Worm (Caenorhabditis elegans) whole organism, mixed stage, embryonic: ENCODE results near the gene fbxa-13.

Experiments
- M03D4.4 ChIP-seq: sonication (generic microtip); optimal IDR thresholded peaks from 2 replicates; lab custom pipeline; 2017; ENCODE audit warnings: mild to moderate bottlenecking, missing genetic modification characterization, missing compliant biosample characterization
- bed-3 ChIP-seq: fragments of 200-800 bp; sonication (Bioruptor generic); optimal IDR thresholded peaks from 3 replicates; lab custom pipeline; 2018; ENCODE audit warnings: mild to moderate bottlenecking, missing genetic modification characterization, moderate library complexity, missing compliant biosample characterization
- blmp-1 ChIP-seq: fragments of 150-350 bp; optimal IDR thresholded peaks from 2 replicates; lab custom pipeline; 2014; ENCODE audit warnings: missing biosample characterization, missing genetic modification characterization
- ceh-83 ChIP-seq: fragments of 200-800 bp; sonication (Bioruptor generic); optimal IDR thresholded peaks from 2 replicates; lab custom pipeline; 2018; ENCODE audit warnings: mild to moderate bottlenecking, missing genetic modification characterization, missing compliant biosample characterization
- ces-1 ChIP-seq: fragments of 150-350 bp; optimal IDR thresholded peaks from 2 replicates; lab custom pipeline; 2014; ENCODE audit warnings: missing biosample characterization, missing genetic modification reagents, missing genetic modification characterization
- drap-1 ChIP-seq: fragments of 200-800 bp; sonication (Bioruptor generic); optimal IDR thresholded peaks from 3 replicates; lab custom pipeline; 2018; ENCODE audit warnings: mild to moderate bottlenecking, missing genetic modification characterization, missing compliant biosample characterization
- elt-1 ChIP-seq: sonication (generic microtip); optimal IDR thresholded peaks from 2 replicates; lab custom pipeline; 2017; ENCODE audit warnings: missing genetic modification characterization, mild to moderate bottlenecking, missing compliant biosample characterization, antibody characterized with exemption, moderate library complexity, borderline replicate concordance; ENCODE audit not compliant: insufficient read depth
- flh-1 ChIP-seq: fragments of 200-800 bp; sonication (Bioruptor generic); optimal IDR thresholded peaks from 2 replicates; lab custom pipeline; 2018; ENCODE audit warnings: mild to moderate bottlenecking, missing genetic modification characterization, moderate library complexity, missing compliant biosample characterization
- ham-2 ChIP-seq: fragments of 200-800 bp; sonication (Bioruptor generic); optimal IDR thresholded peaks from 2 replicates; lab custom pipeline; 2018; ENCODE audit warnings: mild to moderate bottlenecking, missing genetic modification characterization, missing compliant biosample characterization
- lin-13 ChIP-seq: fragments of 150-350 bp; optimal IDR thresholded peaks from 2 replicates; lab custom pipeline; 2014; ENCODE audit warnings: missing biosample characterization, missing genetic modification characterization
- lin-32 ChIP-seq: fragments of 200-800 bp; sonication (Bioruptor generic); optimal IDR thresholded peaks from 2 replicates; lab custom pipeline; 2018; ENCODE audit warnings: mild to moderate bottlenecking, missing genetic modification characterization, missing compliant biosample characterization
- mab-5 ChIP-seq: fragments of 150-350 bp; optimal IDR thresholded peaks from 2 replicates; lab custom pipeline; 2014; ENCODE audit warnings: missing biosample characterization, missing genetic modification characterization
- mls-2 ChIP-seq: sonication (generic microtip); optimal IDR thresholded peaks from 2 replicates; lab custom pipeline; 2016; ENCODE audit warnings: mild to moderate bottlenecking, missing genetic modification characterization, moderate library complexity, missing compliant biosample characterization
- nhr-12 ChIP-seq: fragments of 150-350 bp; optimal IDR thresholded peaks from 2 replicates; lab custom pipeline; 2014; ENCODE audit warnings: missing biosample characterization, missing genetic modification characterization
- nhr-28 ChIP-seq: fragments of 150-350 bp; optimal IDR thresholded peaks from 2 replicates; lab custom pipeline; 2014; ENCODE audit warnings: missing biosample characterization, missing genetic modification characterization
- pha-4 ChIP-seq: fragments of 150-350 bp; optimal IDR thresholded peaks from 2 replicates; lab custom pipeline; 2018; ENCODE audit warnings: missing biosample characterization, missing genetic modification reagents, missing genetic modification characterization
- sem-2 ChIP-seq: fragments of 200-800 bp; sonication (Bioruptor generic); optimal IDR thresholded peaks from 2 replicates; lab custom pipeline; 2018; ENCODE audit warnings: mild to moderate bottlenecking, missing genetic modification characterization, missing compliant biosample characterization
- snpc-4 ChIP-seq: fragments of 150-350 bp; optimal IDR thresholded peaks from 2 replicates; lab custom pipeline; 2014; ENCODE audit warnings: missing biosample characterization, missing genetic modification characterization
- unc-120 ChIP-seq: sonication (generic microtip); optimal IDR thresholded peaks from 2 replicates; lab custom pipeline; 2017; ENCODE audit warnings: missing genetic modification characterization, missing compliant biosample characterization; ENCODE audit not compliant: poor library complexity, severe bottlenecking
- unc-39 ChIP-seq: fragments of 150-350 bp; optimal IDR thresholded peaks from 2 replicates; lab custom pipeline; 2014; ENCODE audit warnings: missing biosample characterization, missing genetic modification characterization
- unc-62 ChIP-seq: fragments of 150-350 bp; optimal IDR thresholded peaks from 2 replicates; lab custom pipeline; 2014; ENCODE audit warnings: missing biosample characterization, missing genetic modification reagents, missing genetic modification characterization
- zip-8 ChIP-seq: fragments of 150-350 bp; optimal IDR thresholded peaks from 2 replicates; lab custom pipeline; 2014; ENCODE audit warnings: missing biosample characterization, missing genetic modification characterization
- ztf-11 ChIP-seq: fragments of 150-350 bp; optimal IDR thresholded peaks from 2 replicates; lab custom pipeline; 2014; ENCODE audit warnings: missing biosample characterization, missing genetic modification characterization

fbxa-13 gene

ce11 chrIII:1661031-1661430, 44.7 kb downstream of the fbxa-13 start:
- TF ChIP-seq mls-2 (tag; lab: Kevin White, UChicago), result no peak
- no peak for TF ChIP-seq ces-1
- TF ChIP-seq M03D4.4 (tag; lab: Kevin White, UChicago), result no peak
- no peak for TF ChIP-seq lin-32 (GFP tag; lab: Kevin White, UChicago)

ce11 chrIII:1659763-1660162, 45.9 kb downstream of the fbxa-13 start, which contains the start of gene Y22D7AL.15:
Gene Y22D7AL.15 (minus strand): TSS chrIII:1659863.
- TF ChIP-seq mab-5 (tag; lab: Kevin White, UChicago), result no peak
- TF ChIP-seq ztf-11 (tag; lab: Kevin White, UChicago), result no peak
- TF ChIP-seq nhr-12 (tag; lab: Kevin White, UChicago), result no peak
- TF ChIP-seq ham-2, result no peak
- TF ChIP-seq elt-1, result no peak
- TF ChIP-seq unc-62 (GFP tag; lab: Kevin White, UChicago), result no peak
- TF ChIP-seq blmp-1, result no peak
- no peak for TF ChIP-seq bed-3
- no peak for TF ChIP-seq unc-120 (tag; lab: Kevin White, UChicago)
- TF ChIP-seq flh-1 (GFP tag; lab: Kevin White, UChicago), result no peak

ce11 chrIII:1657380-1657779, 48.3 kb downstream of the fbxa-13 start, which contains the start of gene cht-4:
Gene cht-4 (minus strand): TSS chrIII:1657480.
- TF ChIP-seq ceh-83, result no peak
- TF ChIP-seq lin-13, result no peak
- TF ChIP-seq sem-2 (GFP tag; lab: Kevin White, UChicago), result no peak
- TF ChIP-seq drap-1 (GFP tag; lab: Kevin White, UChicago), result no peak
- TF ChIP-seq elt-1, result no peak
- no peak for TF ChIP-seq flh-1 (GFP tag; lab: Kevin White, UChicago)
- TF ChIP-seq blmp-1, result no peak
- TF ChIP-seq nhr-28 (tag; lab: Kevin White, UChicago), result no peak
- no peak for TF ChIP-seq nhr-12 (tag; lab: Kevin White, UChicago)
- no peak for TF ChIP-seq unc-39 (tag; lab: Kevin White, UChicago)
- TF ChIP-seq lin-32 (GFP tag; lab: Kevin White, UChicago), result no peak
- TF ChIP-seq zip-8 (tag; lab: Kevin White, UChicago), result no peak
- no peak for TF ChIP-seq snpc-4
- no peak for TF ChIP-seq pha-4
